Fruit fly (Drosophila melanogaster): ENCODE measurements around the gene MetRS-m.
A peak's percentile ranks its signal among the peaks of the same experiment; 100 is the strongest.

The MetRS-m gene

DNA sequence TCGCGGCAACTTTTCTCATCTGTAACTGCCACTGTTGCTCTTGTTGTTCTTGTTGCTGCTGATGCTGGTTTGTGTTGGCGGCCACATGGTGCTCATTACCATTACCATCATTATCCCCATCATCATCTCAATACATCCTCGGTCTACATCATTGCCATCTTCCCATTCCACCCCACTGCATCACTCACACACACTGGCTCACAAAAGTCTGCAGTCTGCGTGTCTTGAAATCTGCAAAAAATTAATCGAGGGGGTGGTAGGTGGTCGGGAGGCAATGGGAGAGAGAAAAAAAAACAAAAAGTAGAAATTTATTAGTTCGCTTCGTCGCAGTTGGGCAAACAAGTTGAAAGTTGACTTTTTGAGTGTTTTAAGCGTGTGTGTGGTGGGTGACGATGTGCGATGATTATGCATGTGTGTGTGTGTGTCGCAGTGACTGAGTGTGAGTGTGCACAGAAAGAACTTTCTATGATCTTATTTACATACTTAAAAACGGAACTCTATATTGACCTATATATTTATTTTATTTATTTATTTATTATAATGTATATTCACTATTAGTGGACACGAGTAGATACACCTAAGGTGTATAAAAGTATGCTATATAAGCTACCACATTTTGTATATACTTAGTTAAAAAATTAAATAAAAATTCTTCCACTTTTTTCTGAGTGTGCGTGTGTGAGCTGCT lies 19.7 kb upstream of the MetRS-m start (continued):
- no peak for TF ChIP-seq CG4730 (GFP tag; IDR thresholded peaks at IDR 0.05)
- TF ChIP-seq cato (GFP tag; optimal IDR thresholded peaks at IDR 0.05; ENCODE audit: borderline replicate concordance), result no peak
- peak; percentile 40 for TF ChIP-seq CG15269 (tag; optimal IDR thresholded peaks at IDR 0.05)
- TF ChIP-seq btn (GFP tag; optimal IDR thresholded peaks at IDR 0.05), result no peak
- no peak for TF ChIP-seq bowl (GFP tag; IDR thresholded peaks at IDR 0.05)
- peak; percentile 17 for TF ChIP-seq CG15601 (tag; optimal IDR thresholded peaks at IDR 0.05)
- no peak for TF ChIP-seq tup (GFP tag; optimal IDR thresholded peaks at IDR 0.05)
- TF ChIP-seq gcm2 (GFP tag; optimal IDR thresholded peaks at IDR 0.05), result no peak
- no peak for TF ChIP-seq CG14965 (GFP tag; optimal IDR thresholded peaks at IDR 0.05; ENCODE audit: borderline replicate concordance)
- no peak for TF ChIP-seq CG18011 (GFP tag; optimal IDR thresholded peaks at IDR 0.05)
- TF ChIP-seq gem (tag; optimal IDR thresholded peaks at IDR 0.05), result peak; percentile 66
- TF ChIP-seq CG17361 (GFP tag; IDR thresholded peaks at IDR 0.05), result peak; percentile 39; the same call in 1 of the 3 replicates
- no peak for TF ChIP-seq Lim3 (GFP tag; IDR thresholded peaks at IDR 0.05)
- TF ChIP-seq Dref (GFP tag; IDR thresholded peaks at IDR 0.05), result no peak
- no peak for TF ChIP-seq Pdp1 (GFP tag; optimal IDR thresholded peaks at IDR 0.05)
- no peak for TF ChIP-seq CG8089 (GFP tag; optimal IDR thresholded peaks at IDR 0.05)
- TF ChIP-seq CG4424 (GFP tag; optimal IDR thresholded peaks at IDR 0.05), result peak; percentile 13
- no peak for TF ChIP-seq pita (GFP tag; optimal IDR thresholded peaks at IDR 0.05)
- no peak for TF ChIP-seq gfzf (GFP tag; optimal IDR thresholded peaks at IDR 0.05)
- no peak for TF ChIP-seq Scr (GFP tag; IDR thresholded peaks at IDR 0.05; ENCODE audit: partially characterized antibody)
- TF ChIP-seq zen2 (GFP tag; IDR thresholded peaks at IDR 0.05; ENCODE audit: partially characterized antibody), result no peak
- no peak for TF ChIP-seq dan (GFP tag; IDR thresholded peaks at IDR 0.05)
- no peak for TF ChIP-seq ato (GFP tag; IDR thresholded peaks at IDR 0.05; ENCODE audit: partially characterized antibody)
- TF ChIP-seq CG8478 (optimal IDR thresholded peaks at IDR 0.05), result no peak
- TF ChIP-seq CG1792 (GFP tag; optimal IDR thresholded peaks at IDR 0.05), result no peak
- no peak for TF ChIP-seq insv (GFP tag; optimal IDR thresholded peaks at IDR 0.05)
- TF ChIP-seq cad (GFP tag; optimal IDR thresholded peaks at IDR 0.05), result no peak
- peak; percentile 33; the same call in 1 of the 3 replicates for TF ChIP-seq ci (GFP tag; IDR thresholded peaks at IDR 0.05)
- no peak for TF ChIP-seq eyg (GFP tag; optimal IDR thresholded peaks at IDR 0.05)
- TF ChIP-seq chinmo (GFP tag; IDR thresholded peaks at IDR 0.05; ENCODE audit: partially characterized antibody), result no peak
- TF ChIP-seq CG4404 (GFP tag; IDR thresholded peaks at IDR 0.05), result no peak
- TF ChIP-seq pnt (GFP tag; optimal IDR thresholded peaks at IDR 0.05), result no peak
- TF ChIP-seq Mes4 (GFP tag; optimal IDR thresholded peaks at IDR 0.05), result no peak
- no peak for TF ChIP-seq CG13123 (GFP tag; optimal IDR thresholded peaks at IDR 0.05)
- peak; percentile 65 for TF ChIP-seq row (GFP tag; IDR thresholded peaks at IDR 0.05)
- TF ChIP-seq HLHmδ (GFP tag; optimal IDR thresholded peaks at IDR 0.05), result no peak
- no peak for TF ChIP-seq gro (GFP tag; optimal IDR thresholded peaks at IDR 0.05)
- TF ChIP-seq Opbp (GFP tag; IDR thresholded peaks at IDR 0.05; ENCODE audit: partially characterized antibody), result no peak
- TF ChIP-seq CG14710 (tag; optimal IDR thresholded peaks at IDR 0.05), result peak; percentile 28
- TF ChIP-seq CG9727 (GFP tag; optimal IDR thresholded peaks at IDR 0.05), result no peak
- TF ChIP-seq MESR4 (GFP tag; optimal IDR thresholded peaks at IDR 0.05), result no peak
- TF ChIP-seq trem (tag; optimal IDR thresholded peaks at IDR 0.05), result peak; percentile 24
- no peak for TF ChIP-seq Ssrp (tag; optimal IDR thresholded peaks at IDR 0.05)
- no peak for TF ChIP-seq E2f2 (GFP tag; IDR thresholded peaks at IDR 0.05)
- no peak for TF ChIP-seq amos (GFP tag; IDR thresholded peaks at IDR 0.05; ENCODE audit: partially characterized antibody)
- TF ChIP-seq dati (GFP tag; IDR thresholded peaks at IDR 0.05), result no peak
- TF ChIP-seq corto (GFP tag; optimal IDR thresholded peaks at IDR 0.05), result no peak
- no peak for TF ChIP-seq CG2116 (GFP tag; optimal IDR thresholded peaks at IDR 0.05)
- TF ChIP-seq klu (GFP tag; IDR thresholded peaks at IDR 0.05), result no peak
- no peak for TF ChIP-seq lola (GFP tag; optimal IDR thresholded peaks at IDR 0.05)

All from whole organism, embryonic.